Fruit fly (Drosophila melanogaster) whole organism: ENCODE measurements around the gene CG42852.
A peak's percentile ranks its signal among the peaks of the same experiment; 100 is the strongest.

Source experiments
- CG8478 ChIP-seq: fragments of >200 bp; optimal IDR thresholded peaks from 2 replicates; lab custom pipeline; 2018; ENCODE audit warnings: inconsistent platforms
- Dll ChIP-seq: fragments of >200 bp; optimal IDR thresholded peaks from 2 replicates; lab custom pipeline; 2017
- EcR ChIP-seq, 2 experiments: fragments of >200 bp; optimal IDR thresholded peaks; 2 replicates each; lab custom pipeline; 2017; ENCODE audit warnings: missing biosample characterization in 2 of 2, missing genetic modification characterization in 2 of 2, missing genetic modification reagents in 2 of 2
- pan ChIP-seq: fragments of >200 bp; optimal IDR thresholded peaks from 2 replicates; lab custom pipeline; 2017
- psq ChIP-seq: fragments of >200 bp; optimal IDR thresholded peaks from 2 replicates; lab custom pipeline; 2017
- usp ChIP-seq: fragments of >200 bp; optimal IDR thresholded peaks from 2 replicates; lab custom pipeline; 2017; ENCODE audit warnings: missing biosample characterization, missing genetic modification characterization, mixed read lengths

CG42852 gene

DNA sequence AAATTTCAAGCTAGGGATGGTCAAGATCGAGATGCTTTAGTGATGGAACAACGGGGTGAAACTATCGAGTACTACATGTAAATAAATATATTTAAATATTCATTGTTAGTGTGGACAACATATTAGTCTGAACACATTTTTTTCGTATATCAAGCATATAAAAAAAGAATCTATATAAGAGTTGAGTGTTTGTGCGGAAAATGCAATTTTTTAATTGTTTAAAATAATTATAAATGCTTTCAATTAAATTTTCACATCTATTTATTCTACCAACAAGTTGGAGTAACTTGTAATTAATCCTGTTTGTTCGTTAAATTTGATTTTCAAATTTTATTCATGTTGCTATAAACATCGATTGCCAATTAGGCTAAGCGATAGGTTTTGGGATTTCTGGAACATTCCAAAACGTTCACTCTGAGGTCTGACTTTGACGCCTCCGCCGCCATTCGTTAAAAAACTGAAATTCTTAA is 24.4 kb downstream of the CG42852 start, which contains the start of the genes mus302 and CG9705:
Gene mus302 (minus strand): TSS at position 33 of the 470 bp plus-strand sequence.
Gene CG9705 (plus strand): TSS at position 397 of the 470 bp plus-strand sequence.
- no peak for TF ChIP-seq CG8478 (lab: Kevin White, UChicago)
- TF ChIP-seq psq (lab: Kevin White, UChicago) = no peak
- no peak for TF ChIP-seq Dll (lab: Kevin White, UChicago)
- no peak for TF ChIP-seq pan
- no peak for TF ChIP-seq EcR (GFP tag; optimal IDR thresholded peaks at IDR 0.05; lab: Kevin White, UChicago)
- no peak for TF ChIP-seq usp (GFP tag; lab: Kevin White, UChicago)

DNA sequence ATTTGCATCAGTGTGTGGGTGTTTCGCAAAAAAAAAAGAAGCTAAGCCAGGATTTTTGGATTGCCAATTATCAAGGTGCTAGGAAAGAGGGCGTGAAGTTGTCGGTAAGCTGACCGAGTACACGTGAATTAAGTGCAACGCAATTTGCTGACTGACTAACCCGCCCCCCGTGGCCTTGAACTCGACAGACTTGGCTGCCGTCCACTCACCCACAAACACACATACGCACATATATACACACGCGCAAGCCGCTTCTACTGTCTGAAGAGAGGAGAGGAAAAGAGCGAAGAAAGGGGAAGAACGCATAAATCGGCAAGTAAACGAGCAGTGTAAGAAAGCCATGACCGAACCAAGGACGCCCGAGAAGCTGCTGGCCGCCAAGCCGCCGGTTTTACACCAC is 25.0 kb downstream of the CG42852 start:
- no peak for TF ChIP-seq psq (lab: Kevin White, UChicago)
- no peak for TF ChIP-seq pan
- TF ChIP-seq usp (GFP tag; lab: Kevin White, UChicago) = no peak
- no peak for TF ChIP-seq EcR (GFP tag; optimal IDR thresholded peaks at IDR 0.05; lab: Kevin White, UChicago)
- no peak for TF ChIP-seq CG8478 (lab: Kevin White, UChicago)
- no peak for TF ChIP-seq Dll (lab: Kevin White, UChicago)

DNA sequence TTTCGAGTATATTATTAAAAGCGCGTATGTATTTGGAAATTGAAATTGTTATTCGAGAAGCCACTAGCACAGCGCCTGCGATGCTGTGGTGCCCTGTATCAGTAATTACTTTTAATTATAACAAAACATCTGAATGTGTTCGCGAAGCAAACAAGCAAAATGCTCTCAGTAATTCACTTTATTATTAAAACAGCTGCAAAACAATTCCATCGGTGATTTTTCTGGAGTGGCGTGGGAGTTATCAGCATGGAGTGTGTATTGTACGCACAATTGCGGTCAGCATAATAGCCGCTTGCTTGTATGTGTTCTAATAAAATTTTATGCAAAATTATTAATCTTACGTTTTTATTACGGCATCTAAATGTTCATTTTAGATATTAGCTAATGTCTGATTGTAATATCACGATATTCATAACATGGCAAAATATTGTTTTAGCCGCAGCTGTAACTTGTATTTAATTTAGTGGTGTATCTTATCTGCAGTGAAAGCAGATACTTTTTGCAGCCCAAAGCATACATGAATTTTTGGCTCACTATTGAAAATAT is 27.0 kb downstream of the CG42852 start:
- TF ChIP-seq psq (lab: Kevin White, UChicago) (no peak), CG8478 (lab: Kevin White, UChicago) (no peak), usp (GFP tag; lab: Kevin White, UChicago) (no peak), pan (no peak), Dll (lab: Kevin White, UChicago) (no peak), EcR (GFP tag; optimal IDR thresholded peaks at IDR 0.05; lab: Kevin White, UChicago) (no peak)

DNA sequence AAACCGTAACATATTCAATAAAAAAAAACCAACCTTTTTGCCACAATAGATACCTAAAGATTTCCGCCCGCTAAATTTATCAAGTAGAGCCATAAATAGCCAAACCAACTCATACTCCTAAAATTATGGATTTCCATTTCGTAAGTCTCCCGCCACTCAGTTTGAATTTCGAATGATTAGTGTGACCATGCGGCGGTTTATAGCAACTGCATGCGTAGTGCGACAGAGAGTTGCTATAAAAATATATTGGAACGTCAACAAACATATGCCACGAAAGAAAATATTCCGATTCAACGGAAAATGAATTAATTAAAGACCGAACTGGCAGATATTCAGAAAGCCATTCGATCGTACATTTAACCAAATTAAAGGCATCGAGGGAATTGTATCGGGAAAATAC is 27.5 kb downstream of the CG42852 start, which contains the start of gene CG9706:
Gene CG9706 (plus strand): TSS at position 222 of the 400 bp plus-strand sequence.
- TF ChIP-seq CG8478 (lab: Kevin White, UChicago) (no peak), usp (GFP tag; lab: Kevin White, UChicago) (no peak), psq (lab: Kevin White, UChicago) (no peak), Dll (lab: Kevin White, UChicago) (no peak), pan (no peak), EcR (GFP tag; optimal IDR thresholded peaks at IDR 0.05; lab: Kevin White, UChicago) (no peak)

DNA sequence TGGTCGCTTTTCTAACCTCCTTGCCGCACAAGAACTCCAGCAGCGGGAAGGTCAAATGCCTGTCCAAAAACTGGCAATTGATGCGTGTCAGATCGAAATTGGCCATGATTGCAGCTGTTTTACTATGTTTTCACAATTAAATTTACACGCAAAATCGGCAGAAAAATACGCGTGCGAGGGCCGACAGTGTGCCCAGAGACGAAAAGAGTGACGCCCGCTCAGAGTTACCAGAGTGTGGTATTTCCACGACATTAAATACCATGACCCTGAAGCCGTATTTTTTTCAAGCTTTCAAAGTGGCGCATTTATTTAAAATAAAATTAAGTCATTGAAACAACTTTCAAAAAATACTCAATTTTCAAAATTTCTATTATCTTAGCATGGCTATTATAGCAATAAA is 31.4 kb downstream of the CG42852 start, which contains the start of gene eIF3e:
Gene eIF3e (minus strand): TSS at position 214 of the 400 bp plus-strand sequence.
- no peak for TF ChIP-seq EcR (GFP tag; optimal IDR thresholded peaks at IDR 0.05; lab: Kevin White, UChicago)
- TF ChIP-seq CG8478 (lab: Kevin White, UChicago) = no peak
- TF ChIP-seq psq (lab: Kevin White, UChicago) = no peak
- no peak for TF ChIP-seq usp (GFP tag; lab: Kevin White, UChicago)
- TF ChIP-seq Dll (lab: Kevin White, UChicago) = no peak

DNA sequence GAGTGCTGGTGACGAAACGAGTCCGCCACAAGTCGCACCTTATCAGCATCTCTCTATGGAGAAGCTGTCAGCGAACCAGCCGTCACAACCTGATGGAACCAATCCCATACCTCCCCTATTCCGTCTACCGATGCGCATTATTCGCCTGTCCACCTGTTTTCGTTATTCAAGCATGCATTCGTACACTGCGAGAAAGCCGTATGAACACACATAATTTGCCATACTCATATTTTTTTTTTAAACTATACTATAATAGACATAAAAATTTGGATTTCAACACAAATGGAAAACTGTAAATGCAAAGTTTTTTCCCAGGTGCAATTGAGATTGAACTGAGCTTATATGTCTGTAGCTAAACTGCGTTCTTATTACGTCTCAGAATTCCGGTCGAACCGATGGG is 41.3 kb downstream of the CG42852 start:
- TF ChIP-seq pan (no peak), CG8478 (lab: Kevin White, UChicago) (no peak), usp (GFP tag; lab: Kevin White, UChicago) (no peak), Dll (lab: Kevin White, UChicago) (no peak), EcR (GFP tag; optimal IDR thresholded peaks at IDR 0.05; lab: Kevin White, UChicago) (no peak), psq (lab: Kevin White, UChicago) (no peak)

DNA sequence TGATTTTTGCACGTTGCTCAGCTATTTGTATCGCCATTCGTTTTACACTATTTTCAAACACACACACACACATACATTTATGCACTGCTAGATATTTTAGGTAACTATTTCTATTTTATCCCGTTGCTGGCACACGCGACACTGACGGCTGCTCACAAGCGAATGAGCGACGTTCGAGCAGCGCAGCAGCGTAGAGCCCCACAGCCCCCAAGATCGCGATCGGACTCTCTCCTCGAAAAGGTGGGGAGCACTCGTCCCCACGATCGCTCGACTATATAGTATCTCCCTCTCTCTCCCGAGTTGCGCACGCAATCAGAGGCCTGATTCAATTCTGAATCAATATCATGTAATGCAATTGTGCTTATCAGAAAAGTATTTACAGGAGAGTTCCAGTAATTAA is 44.7 kb downstream of the CG42852 start:
- TF ChIP-seq CG8478 (lab: Kevin White, UChicago) (no peak), Dll (lab: Kevin White, UChicago) (no peak), psq (lab: Kevin White, UChicago) (no peak), pan (no peak), EcR (GFP tag; optimal IDR thresholded peaks at IDR 0.05; lab: Kevin White, UChicago) (no peak), usp (GFP tag; lab: Kevin White, UChicago) (no peak)

DNA sequence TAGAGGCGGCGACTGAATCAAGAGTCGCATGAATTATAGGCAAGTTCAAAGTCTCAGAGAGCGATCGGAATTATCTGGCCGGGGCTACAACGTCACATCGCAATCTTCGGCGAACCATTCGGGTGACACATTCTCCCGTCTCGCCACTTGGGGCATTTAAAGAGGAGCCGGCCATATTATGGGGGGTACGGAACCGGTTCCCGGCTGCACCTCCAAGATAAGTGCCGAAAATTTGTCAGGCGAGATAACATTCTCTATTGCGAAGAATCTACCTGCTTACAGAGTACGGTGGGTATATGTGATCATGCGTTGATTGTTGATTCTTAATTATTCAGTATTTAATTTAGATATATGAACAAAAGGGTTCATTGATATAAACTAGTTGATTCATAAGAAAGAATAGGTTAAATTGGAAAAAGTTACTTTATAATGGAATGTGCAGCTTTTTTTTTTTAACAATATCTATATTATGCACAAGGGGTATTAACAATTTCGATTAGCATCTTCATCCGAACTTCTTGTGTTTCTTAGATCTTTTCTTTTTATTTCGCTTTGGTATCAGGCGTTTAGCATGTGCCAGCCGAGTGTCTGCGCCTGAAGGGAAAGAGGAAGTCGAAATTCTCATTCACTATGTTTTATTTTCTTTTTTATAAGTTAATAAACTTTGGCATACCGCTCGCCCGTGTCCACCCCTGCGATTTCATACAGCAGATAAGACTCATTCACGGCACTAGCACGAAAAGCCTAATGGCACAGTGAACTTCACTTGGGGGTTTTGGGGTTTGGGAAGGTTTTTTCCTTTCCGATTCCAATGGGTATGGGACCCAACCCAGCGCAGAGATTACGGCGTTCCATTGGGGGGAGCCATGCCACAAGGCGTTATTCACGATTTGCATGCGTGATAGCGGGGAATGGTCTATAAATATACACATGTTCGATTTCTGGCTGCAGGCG is 46.5 kb downstream of the CG42852 start:
- no peak for TF ChIP-seq psq (lab: Kevin White, UChicago)
- no peak for TF ChIP-seq usp (GFP tag; lab: Kevin White, UChicago)
- TF ChIP-seq EcR (GFP tag; optimal IDR thresholded peaks at IDR 0.05; lab: Kevin White, UChicago) = no peak
- TF ChIP-seq pan = peak; percentile 29
- TF ChIP-seq Dll (lab: Kevin White, UChicago) = no peak
- TF ChIP-seq CG8478 (lab: Kevin White, UChicago) = no peak

DNA sequence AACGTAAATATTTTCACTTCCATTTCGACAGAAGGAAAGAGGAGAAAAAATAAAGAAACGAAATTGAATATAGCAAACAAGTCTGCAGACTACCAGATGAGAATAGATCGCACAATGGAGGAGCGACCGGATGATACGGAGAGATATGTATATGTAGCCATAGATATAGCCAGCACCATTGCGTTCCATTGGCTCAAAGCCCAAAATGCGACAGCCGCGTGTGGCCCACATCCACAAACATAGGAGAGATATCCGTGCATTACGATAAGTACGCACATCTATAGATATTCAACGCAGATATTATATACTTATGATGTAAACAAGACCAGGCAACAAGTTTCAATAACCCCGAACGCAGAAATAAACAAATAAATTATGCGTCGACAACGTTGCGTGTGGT is 48.0 kb downstream of the CG42852 start:
- TF ChIP-seq EcR (GFP tag; optimal IDR thresholded peaks at IDR 0.05; lab: Kevin White, UChicago) (no peak), CG8478 (lab: Kevin White, UChicago) (no peak), pan (no peak), psq (lab: Kevin White, UChicago) (no peak), usp (GFP tag; lab: Kevin White, UChicago) (no peak), Dll (lab: Kevin White, UChicago) (no peak)

DNA sequence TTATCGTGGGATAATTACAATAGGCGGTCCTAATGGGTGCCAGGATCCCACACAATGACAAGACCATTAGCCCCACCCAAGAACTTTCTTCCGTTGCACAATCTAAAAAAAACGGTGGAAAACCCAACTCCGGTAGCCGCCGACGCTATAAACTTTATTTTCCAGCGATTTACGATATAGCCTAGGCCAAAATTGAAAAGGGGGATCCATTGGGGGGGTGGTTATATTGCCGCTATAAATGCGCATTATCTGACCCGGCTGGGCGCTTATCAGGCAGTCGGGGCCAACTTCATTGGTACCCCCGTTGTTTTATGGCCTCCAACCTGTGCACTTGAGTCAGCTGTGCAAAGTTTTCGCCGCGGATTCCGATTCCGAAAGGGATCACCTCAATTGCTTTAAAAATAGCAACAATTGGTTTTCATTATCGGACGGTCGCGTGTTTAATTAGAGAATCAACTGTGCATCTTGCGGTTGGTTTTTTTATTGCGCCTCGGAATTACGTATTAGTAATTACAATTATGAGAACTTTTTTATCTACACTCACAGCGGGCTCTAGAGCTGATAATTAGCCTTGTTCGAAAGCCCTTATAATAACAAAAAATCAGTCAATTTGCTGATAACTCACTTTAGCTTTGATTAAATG is 48.5 kb downstream of the CG42852 start:
- TF ChIP-seq psq (lab: Kevin White, UChicago) (no peak), usp (GFP tag; lab: Kevin White, UChicago) (no peak), CG8478 (lab: Kevin White, UChicago) (no peak), Dll (lab: Kevin White, UChicago) (no peak), EcR (GFP tag; optimal IDR thresholded peaks at IDR 0.05; lab: Kevin White, UChicago) (no peak), pan (no peak)
